Fruit fly (Drosophila melanogaster) whole organism, embryonic: Measurements from ENCODE around the gene ab.
A peak's percentile ranks its signal among the peaks of the same experiment; 100 is the strongest.

Experiments
- Ada2b ChIP-seq: fragments of 200-800 bp; sonication (Bioruptor generic); IDR thresholded peaks from 2 replicates; pipeline ENCODE4 v1.3.6; 2022; ENCODE audit warnings: missing biosample characterization, missing genetic modification characterization
- Asciz ChIP-seq: fragments of 200-800 bp; sonication (Bioruptor generic); optimal IDR thresholded peaks from 2 replicates; lab custom pipeline; 2017; ENCODE audit warnings: missing biosample characterization, mild to moderate bottlenecking, missing genetic modification characterization, missing genetic modification reagents
- B-H2 ChIP-seq: fragments of 200-800 bp; sonication (Bioruptor generic); optimal IDR thresholded peaks from 2 replicates; lab custom pipeline; 2018; ENCODE audit warnings: missing biosample characterization, mild to moderate bottlenecking, missing genetic modification characterization
- CG10274 ChIP-seq: fragments of 200-800 bp; sonication (Bioruptor generic); optimal IDR thresholded peaks from 3 replicates; lab custom pipeline; 2017; ENCODE audit warnings: missing biosample characterization, mild to moderate bottlenecking, missing genetic modification characterization
- CG11560 ChIP-seq: fragments of 200-800 bp; sonication (Bioruptor generic); IDR thresholded peaks from 3 replicates; pipeline ENCODE4 v1.3.6; 2022; ENCODE audit warnings: missing biosample characterization, missing genetic modification characterization
- CG14860 ChIP-seq: fragments of 200-800 bp; sonication (Bioruptor generic); IDR thresholded peaks from 3 replicates; pipeline ENCODE4 v1.3.6; 2022; ENCODE audit warnings: missing biosample characterization, missing genetic modification characterization; ENCODE audit not compliant: partially characterized antibody
- CG1529 ChIP-seq: fragments of 200-800 bp; sonication (Bioruptor generic); optimal IDR thresholded peaks from 3 replicates; lab custom pipeline; 2018; ENCODE audit warnings: missing biosample characterization, missing genetic modification characterization
- CG17361 ChIP-seq: fragments of 200-800 bp; sonication (Bioruptor generic); IDR thresholded peaks from 3 replicates; pipeline ENCODE4 v1.3.6; 2022; ENCODE audit warnings: missing biosample characterization, missing genetic modification characterization
- CG2202 ChIP-seq: fragments of 200-800 bp; sonication (Bioruptor generic); optimal IDR thresholded peaks from 2 replicates; lab custom pipeline; 2018; ENCODE audit warnings: missing biosample characterization, mild to moderate bottlenecking, missing genetic modification characterization
- CG32772 ChIP-seq: fragments of 200-800 bp; sonication (Bioruptor generic); IDR thresholded peaks from 2 replicates; pipeline ENCODE4 v1.3.6; 2022; ENCODE audit warnings: missing biosample characterization, missing genetic modification characterization
- CG34422 ChIP-seq: fragments of 200-800 bp; sonication (Bioruptor generic); IDR thresholded peaks from 3 replicates; pipeline ENCODE4 v1.3.6; 2022; ENCODE audit warnings: missing biosample characterization, missing genetic modification characterization
- CG4424 ChIP-seq: fragments of 200-800 bp; sonication (Bioruptor generic); optimal IDR thresholded peaks from 3 replicates; lab custom pipeline; 2016; ENCODE audit warnings: missing biosample characterization, missing genetic modification characterization
- CG4820 ChIP-seq: fragments of 200-800 bp; sonication (Bioruptor generic); optimal IDR thresholded peaks from 3 replicates; lab custom pipeline; 2016; ENCODE audit warnings: missing biosample characterization, missing genetic modification characterization
- CG5245 ChIP-seq: fragments of 200-800 bp; sonication (Bioruptor generic); optimal IDR thresholded peaks from 3 replicates; lab custom pipeline; 2016; ENCODE audit warnings: missing biosample characterization, missing genetic modification characterization
- CG5953 ChIP-seq: fragments of 200-800 bp; sonication (Bioruptor generic); IDR thresholded peaks from 2 replicates; pipeline ENCODE4 v1.3.6; 2022; ENCODE audit warnings: missing biosample characterization, missing genetic modification characterization
- CG6175 ChIP-seq: fragments of 200-800 bp; sonication (Bioruptor generic); IDR thresholded peaks from 3 replicates; pipeline ENCODE4 v1.3.6; 2022; ENCODE audit warnings: missing biosample characterization, missing genetic modification characterization
- CG6813 ChIP-seq: fragments of 200-800 bp; sonication (Bioruptor generic); optimal IDR thresholded peaks from 2 replicates; lab custom pipeline; 2017; ENCODE audit warnings: missing biosample characterization, missing genetic modification characterization, mild to moderate bottlenecking, moderate library complexity, missing genetic modification reagents
- CG8765 ChIP-seq: fragments of 200-800 bp; sonication (Bioruptor generic); IDR thresholded peaks from 2 replicates; pipeline ENCODE4 v1.3.6; 2022; ENCODE audit warnings: missing biosample characterization, missing genetic modification characterization
- CG8924 ChIP-seq: fragments of 200-800 bp; optimal IDR thresholded peaks from 3 replicates; lab custom pipeline; 2019; ENCODE audit warnings: missing biosample characterization, mild to moderate bottlenecking, missing genetic modification characterization, moderate library complexity
- H15 ChIP-seq: fragments of 200-800 bp; sonication (Bioruptor generic); IDR thresholded peaks from 3 replicates; pipeline ENCODE4 v1.3.6; 2022; ENCODE audit warnings: missing biosample characterization, missing genetic modification characterization
- HLH3B ChIP-seq: fragments of 200-800 bp; sonication (Bioruptor generic); IDR thresholded peaks from 2 replicates; pipeline ENCODE4 v1.3.6; 2022; ENCODE audit warnings: missing biosample characterization, missing genetic modification characterization
- HLH4C ChIP-seq: fragments of 200-800 bp; sonication (Bioruptor generic); IDR thresholded peaks from 3 replicates; pipeline ENCODE4 v1.3.6; 2022; ENCODE audit warnings: missing biosample characterization, missing genetic modification characterization; ENCODE audit not compliant: partially characterized antibody
- Hr78 ChIP-seq, 2 experiments: fragments of 200-800 bp in 1 of 2; fragments of >200 bp in 1 of 2; sonication (Bioruptor generic) in 1 of 2; optimal IDR thresholded peaks; 2 replicates each; lab custom pipeline; 2017 to 2019; ENCODE audit warnings: missing biosample characterization in 2 of 2, missing genetic modification characterization in 2 of 2, mild to moderate bottlenecking in 1 of 2, moderate library complexity in 1 of 2
- MBD-R2 ChIP-seq: fragments of 200-800 bp; sonication (Bioruptor generic); IDR thresholded peaks from 2 replicates; pipeline ENCODE4 v1.3.6; 2022; ENCODE audit warnings: missing biosample characterization, missing genetic modification characterization
- Nf-YB ChIP-seq: fragments of 200-800 bp; sonication (Bioruptor generic); optimal IDR thresholded peaks from 3 replicates; lab custom pipeline; 2019; ENCODE audit warnings: missing biosample characterization, mild to moderate bottlenecking, missing genetic modification characterization, moderate library complexity
- PHDP ChIP-seq: fragments of 200-800 bp; sonication (Bioruptor generic); optimal IDR thresholded peaks from 3 replicates; lab custom pipeline; 2018; ENCODE audit warnings: missing biosample characterization, mild to moderate bottlenecking, missing genetic modification characterization, moderate library complexity
- Ptx1 ChIP-seq: fragments of 200-800 bp; sonication (Bioruptor generic); IDR thresholded peaks from 2 replicates; pipeline ENCODE4 v1.3.6; 2022; ENCODE audit warnings: missing biosample characterization, missing genetic modification characterization
- Spps ChIP-seq: fragments of 200-800 bp; sonication (Bioruptor generic); optimal IDR thresholded peaks from 2 replicates; lab custom pipeline; 2018; ENCODE audit warnings: missing biosample characterization, mild to moderate bottlenecking, missing genetic modification characterization
- Trl ChIP-seq, 3 experiments: fragments of >200 bp in 2 of 3; fragments of 200-800 bp in 1 of 3; sonication (Bioruptor generic) in 1 of 3; optimal IDR thresholded peaks; 2 replicates in 1 of 3; 3 replicates in 2 of 3; lab custom pipeline; 2016 to 2017; ENCODE audit warnings: missing biosample characterization in 1 of 3, missing genetic modification characterization in 1 of 3
- az2 ChIP-seq: fragments of 200-800 bp; sonication (Bioruptor generic); optimal IDR thresholded peaks from 3 replicates; lab custom pipeline; 2016; ENCODE audit warnings: missing biosample characterization, missing genetic modification characterization
- cg ChIP-seq: fragments of 200-800 bp; sonication (Bioruptor generic); optimal IDR thresholded peaks from 3 replicates; lab custom pipeline; 2019; ENCODE audit warnings: missing biosample characterization, mild to moderate bottlenecking, missing genetic modification characterization, moderate library complexity
- dmrt99B ChIP-seq: fragments of 200-800 bp; sonication (Bioruptor generic); optimal IDR thresholded peaks from 2 replicates; lab custom pipeline; 2018; ENCODE audit warnings: missing biosample characterization, mild to moderate bottlenecking, missing genetic modification characterization, moderate library complexity
- fd96Cb ChIP-seq: fragments of 200-800 bp; sonication (Bioruptor generic); optimal IDR thresholded peaks from 2 replicates; lab custom pipeline; 2018; ENCODE audit warnings: missing biosample characterization, mild to moderate bottlenecking, missing genetic modification characterization, moderate library complexity
- gce ChIP-seq: fragments of 200-800 bp; sonication (Bioruptor generic); IDR thresholded peaks from 3 replicates; pipeline ENCODE4 v1.3.6; 2022; ENCODE audit warnings: missing biosample characterization, missing genetic modification characterization
- gem ChIP-seq: fragments of 200-800 bp; sonication (Bioruptor generic); optimal IDR thresholded peaks from 2 replicates; lab custom pipeline; 2019; ENCODE audit warnings: missing biosample characterization, mild to moderate bottlenecking, missing genetic modification characterization, moderate library complexity
- her ChIP-seq: fragments of 200-800 bp; sonication (Bioruptor generic); optimal IDR thresholded peaks from 2 replicates; lab custom pipeline; 2016; ENCODE audit warnings: missing biosample characterization, missing genetic modification characterization
- lab ChIP-seq: fragments of 200-800 bp; sonication (Bioruptor generic); optimal IDR thresholded peaks from 3 replicates; lab custom pipeline; 2017; ENCODE audit warnings: missing biosample characterization, missing genetic modification characterization, mild to moderate bottlenecking, moderate library complexity, missing genetic modification reagents
- repo ChIP-seq: fragments of 200-800 bp; sonication (Bioruptor generic); optimal IDR thresholded peaks from 2 replicates; lab custom pipeline; 2016; ENCODE audit warnings: missing biosample characterization, missing genetic modification characterization
- sens-2 ChIP-seq: fragments of 200-800 bp; sonication (Bioruptor generic); IDR thresholded peaks from 2 replicates; pipeline ENCODE4 v1.3.6; 2022; ENCODE audit warnings: missing biosample characterization, missing genetic modification characterization
- shn ChIP-seq: fragments of 200-800 bp; sonication (Bioruptor generic); optimal IDR thresholded peaks from 3 replicates; lab custom pipeline; 2016; ENCODE audit warnings: missing biosample characterization, missing genetic modification characterization
- slbo ChIP-seq: fragments of 200-800 bp; sonication (Bioruptor generic); IDR thresholded peaks from 2 replicates; pipeline ENCODE4 v1.3.6; 2022; ENCODE audit warnings: missing biosample characterization, missing genetic modification characterization
- ssp ChIP-seq: fragments of 200-800 bp; sonication (Bioruptor generic); IDR thresholded peaks from 2 replicates; pipeline ENCODE4 v1.3.6; 2022; ENCODE audit warnings: missing biosample characterization, missing genetic modification characterization
- tgo ChIP-seq: fragments of 200-800 bp; sonication (Bioruptor generic); IDR thresholded peaks from 3 replicates; pipeline ENCODE4 v1.3.6; 2022; ENCODE audit warnings: missing biosample characterization, missing genetic modification characterization
- toy ChIP-seq: fragments of 200-800 bp; sonication (Bioruptor generic); IDR thresholded peaks from 2 replicates; pipeline ENCODE4 v1.3.6; 2022; ENCODE audit warnings: missing biosample characterization, missing genetic modification characterization
- trem ChIP-seq: fragments of 200-800 bp; optimal IDR thresholded peaks from 3 replicates; lab custom pipeline; 2019; ENCODE audit warnings: missing biosample characterization, mild to moderate bottlenecking, missing genetic modification characterization, moderate library complexity
- twi ChIP-seq: fragments of 200-800 bp; optimal IDR thresholded peaks from 2 replicates; lab custom pipeline; 2019; ENCODE audit warnings: missing biosample characterization, mild to moderate bottlenecking, missing genetic modification characterization, moderate library complexity
- vnd ChIP-seq: fragments of 200-800 bp; sonication (Bioruptor generic); IDR thresholded peaks from 3 replicates; pipeline ENCODE4 v1.3.6; 2022; ENCODE audit warnings: missing biosample characterization, missing genetic modification characterization; ENCODE audit not compliant: partially characterized antibody
- zf30C ChIP-seq: fragments of 200-800 bp; sonication (Bioruptor generic); optimal IDR thresholded peaks from 3 replicates; lab custom pipeline; 2018; ENCODE audit warnings: missing biosample characterization, mild to moderate bottlenecking, missing genetic modification characterization

ab gene

DNA sequence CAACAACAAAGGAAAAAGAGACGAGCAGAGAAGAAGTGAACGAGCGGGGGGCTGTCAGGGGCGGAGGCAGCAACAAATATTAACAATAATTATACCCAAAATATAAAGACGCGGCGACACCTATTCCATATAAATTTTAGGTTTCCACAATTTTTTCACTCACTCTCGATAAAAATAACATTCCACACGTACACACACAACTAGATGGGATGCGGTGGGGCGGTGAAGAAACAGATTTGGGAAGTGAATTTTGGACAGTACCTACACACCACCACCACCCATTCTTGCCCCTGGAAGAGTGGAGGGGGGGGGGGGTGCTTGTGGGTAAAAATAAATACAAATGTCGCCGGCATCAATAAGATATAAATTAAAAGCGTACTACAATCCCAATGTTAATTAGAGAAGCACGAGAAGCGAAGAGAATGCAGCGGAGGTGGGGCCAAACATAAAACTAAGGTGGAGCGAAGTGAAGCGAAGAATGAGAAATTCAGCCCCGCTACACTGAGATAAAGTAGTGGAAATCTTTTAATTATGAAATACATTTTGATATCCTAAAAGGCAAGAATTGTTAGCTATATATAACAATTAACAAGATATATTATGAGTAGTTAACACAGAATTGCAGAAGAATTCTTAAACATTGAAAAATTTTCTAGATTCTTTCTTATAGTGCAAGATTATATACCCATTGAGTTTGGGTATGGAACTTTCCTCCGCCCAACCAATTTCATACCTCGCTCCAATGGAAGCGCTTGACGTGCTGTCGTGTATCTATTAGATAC lies 1.7 kb upstream of the ab start (continued):
- TF ChIP-seq ssp (peak; percentile 49), CG5245 (GFP tag; lab: Kevin White, UChicago) (peak; percentile 49), lab (GFP tag; lab: Kevin White, UChicago) (peak; percentile 20), Trl (optimal IDR thresholded peaks at IDR 0.05; lab: Kevin White, UChicago) (no peak), Trl (GFP tag; optimal IDR thresholded peaks at IDR 0.05; lab: Kevin White, UChicago) (peak; percentile 24), gem (tag; lab: Kevin White, UChicago) (peak; percentile 88), trem (peak; percentile 49), CG6813 (GFP tag; lab: Kevin White, UChicago) (no peak), az2 (GFP tag; lab: Kevin White, UChicago) (peak; percentile 75), vnd (no peak), Spps (tag; lab: Kevin White, UChicago) (peak; percentile 50), repo (GFP tag; lab: Kevin White, UChicago) (peak; percentile 8), Ptx1 (peak; percentile 72), CG4820 (GFP tag; lab: Kevin White, UChicago) (peak; percentile 40), fd96Cb (peak; percentile 72), twi (peak; percentile 74), H15 (GFP tag; lab: Robert Waterston, UW) (peak; percentile 54; the same call in 1 of the 3 replicates), CG14860 (GFP tag; lab: Robert Waterston, UW) (no peak), MBD-R2 (no peak), sens-2 (GFP tag; lab: Robert Waterston, UW) (0 out of 2 replicates have a peak, but pooled peaks have one; percentile 16), Ada2b (GFP tag; lab: Robert Waterston, UW) (peak; percentile 20), PHDP (peak; percentile 77), CG8924 (tag; lab: Kevin White, UChicago) (peak; percentile 78), Asciz (GFP tag; lab: Kevin White, UChicago) (peak; percentile 61), gce (GFP tag; lab: Robert Waterston, UW) (no peak), HLH4C (GFP tag; lab: Robert Waterston, UW) (no peak), toy (GFP tag; lab: Robert Waterston, UW) (no peak), CG32772 (GFP tag; lab: Robert Waterston, UW) (peak; percentile 69), her (GFP tag; lab: Kevin White, UChicago) (no peak), CG4424 (GFP tag; lab: Kevin White, UChicago) (peak; percentile 59), zf30C (GFP tag; lab: Kevin White, UChicago) (peak; percentile 34), dmrt99B (tag; lab: Kevin White, UChicago) (peak; percentile 75), CG8765 (GFP tag; lab: Robert Waterston, UW) (no peak), CG2202 (tag; lab: Kevin White, UChicago) (peak; percentile 82), CG34422 (GFP tag; lab: Robert Waterston, UW) (peak; percentile 23; the same call in 1 of the 3 replicates), CG11560 (0 out of 3 replicates have a peak, but pooled peaks have one; percentile 31), CG1529 (GFP tag; lab: Kevin White, UChicago) (peak; percentile 77), slbo (GFP tag; lab: Robert Waterston, UW) (peak; percentile 43; the same call in 1 of the 2 replicates), shn (GFP tag; lab: Kevin White, UChicago) (no peak), tgo (GFP tag; lab: Robert Waterston, UW) (peak; percentile 55; the same call in 2 of the 3 replicates), B-H2 (GFP tag; lab: Kevin White, UChicago) (no peak), CG6175 (no peak), CG10274 (GFP tag; lab: Kevin White, UChicago) (no peak), CG5953 (GFP tag; lab: Robert Waterston, UW) (no peak), CG17361 (GFP tag; lab: Robert Waterston, UW) (peak; percentile 71), cg (GFP tag; lab: Kevin White, UChicago) (peak; percentile 22), Nf-YB (GFP tag; lab: Kevin White, UChicago) (peak; percentile 62), HLH3B (GFP tag; lab: Robert Waterston, UW) (peak; percentile 78), Hr78 (GFP tag; optimal IDR thresholded peaks at IDR 0.05; lab: Kevin White, UChicago) (peak in 1 of 2 experiments; percentile 32)
